Fruit fly (Drosophila melanogaster): ENCODE results near the gene ebd1.

ebd1 gene

DNA sequence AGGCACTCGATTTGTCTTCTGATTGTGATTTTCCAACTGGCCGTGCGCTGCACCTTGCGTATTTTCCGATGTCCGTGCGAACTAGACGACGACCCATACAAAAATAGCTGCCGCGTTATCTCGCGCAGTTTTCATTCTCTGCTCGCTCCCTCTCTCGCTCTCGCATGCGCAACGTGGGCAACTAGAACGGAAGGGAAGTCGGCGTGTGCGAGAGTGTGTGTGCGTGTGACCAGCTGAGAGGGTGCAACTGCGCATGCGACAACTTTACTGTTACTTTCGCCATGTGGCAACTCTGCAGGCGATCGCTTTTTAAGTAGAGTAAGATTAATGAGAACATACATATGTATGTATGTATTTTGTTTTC lies at the start of gene ebd1:
Gene ebd1 (minus strand): TSS at position 109 of the 364 bp plus-strand sequence.
- no peak for TF ChIP-seq gl (tag; optimal IDR thresholded peaks at IDR 0.05)
- peak; percentile 44; the same call in 2 of the 3 replicates for TF ChIP-seq CG4496 (GFP tag; IDR thresholded peaks at IDR 0.05)

DNA sequence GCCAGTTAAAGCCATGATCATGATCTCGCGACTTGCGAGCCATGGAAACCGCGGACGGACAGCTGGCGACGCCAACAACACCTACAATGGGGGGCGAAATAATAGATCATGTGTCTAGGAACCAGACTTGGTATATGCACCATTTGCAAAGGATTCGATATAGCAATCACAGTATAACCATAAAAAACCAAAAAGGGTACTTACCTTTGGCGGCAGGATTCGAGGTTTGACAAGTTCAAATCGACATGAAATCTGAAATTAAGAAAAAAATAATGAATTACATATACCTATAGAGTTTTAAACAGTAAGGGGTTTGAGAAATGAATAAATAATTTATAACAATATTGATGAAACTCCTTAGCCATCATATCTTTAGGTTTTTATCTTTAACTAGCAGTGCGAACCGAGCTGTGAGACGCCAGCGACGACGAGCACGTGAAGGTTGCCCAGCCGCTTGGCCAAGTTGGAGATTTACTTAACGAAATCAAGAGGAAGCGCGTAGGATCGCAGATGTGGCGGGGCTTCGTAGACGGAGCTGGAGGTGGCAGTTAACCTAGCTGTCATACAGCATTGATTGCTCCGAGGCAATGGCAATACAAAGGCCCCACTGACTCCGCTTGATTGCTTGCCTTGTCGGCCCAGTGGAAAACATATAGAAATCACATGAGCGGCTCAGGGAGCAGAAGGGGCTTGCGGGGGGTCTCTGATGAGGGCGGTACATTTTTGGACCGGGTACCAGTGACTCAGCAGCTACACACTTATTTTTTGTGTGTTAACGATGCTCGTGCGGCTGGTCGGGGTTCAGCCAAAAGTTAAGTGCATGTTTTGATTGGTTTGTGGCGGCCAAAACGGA lies 48.7 kb upstream of the ebd1 start:
- TF ChIP-seq CG9948 (tag; optimal IDR thresholded peaks at IDR 0.05) (peak; percentile 72), rn (GFP tag; IDR thresholded peaks at IDR 0.05) (no peak), Pif1B (GFP tag; optimal IDR thresholded peaks at IDR 0.05) (peak; percentile 66), CG10348 (GFP tag; IDR thresholded peaks at IDR 0.05) (0 out of 2 replicates have a peak, but pooled peaks have one; percentile 5), CG14655 (GFP tag; optimal IDR thresholded peaks at IDR 0.05) (peak; percentile 87), CG32121 (GFP tag; IDR thresholded peaks at IDR 0.05) (no peak), CG15710 (tag; optimal IDR thresholded peaks at IDR 0.05) (peak; percentile 89), CG13204 (GFP tag; optimal IDR thresholded peaks at IDR 0.05) (peak; percentile 40), CG8301 (tag; optimal IDR thresholded peaks at IDR 0.05) (peak; percentile 72), CG34367 (tag; optimal IDR thresholded peaks at IDR 0.05) (peak; percentile 77), CG8159 (tag; optimal IDR thresholded peaks at IDR 0.05) (peak; percentile 85), CG12605 (GFP tag; IDR thresholded peaks at IDR 0.05) (peak; percentile 36; the same call in 1 of the 2 replicates), D1 (tag; optimal IDR thresholded peaks at IDR 0.05) (peak; percentile 19), CG4496 (GFP tag; IDR thresholded peaks at IDR 0.05) (peak; percentile 24; the same call in 1 of the 3 replicates), Ets98B (GFP tag; IDR thresholded peaks at IDR 0.05) (no peak), EcR (GFP tag; optimal IDR thresholded peaks at IDR 0.05) (peak; percentile 76), Pif1A (GFP tag; optimal IDR thresholded peaks at IDR 0.05) (peak; percentile 54), gl (tag; optimal IDR thresholded peaks at IDR 0.05) (peak; percentile 23), Snoo (tag; optimal IDR thresholded peaks at IDR 0.05) (no peak), CG17806 (tag; optimal IDR thresholded peaks at IDR 0.05) (peak; percentile 63), fd96Ca (GFP tag; IDR thresholded peaks at IDR 0.05) (no peak; the same call in 2 of the 3 replicates)

DNA sequence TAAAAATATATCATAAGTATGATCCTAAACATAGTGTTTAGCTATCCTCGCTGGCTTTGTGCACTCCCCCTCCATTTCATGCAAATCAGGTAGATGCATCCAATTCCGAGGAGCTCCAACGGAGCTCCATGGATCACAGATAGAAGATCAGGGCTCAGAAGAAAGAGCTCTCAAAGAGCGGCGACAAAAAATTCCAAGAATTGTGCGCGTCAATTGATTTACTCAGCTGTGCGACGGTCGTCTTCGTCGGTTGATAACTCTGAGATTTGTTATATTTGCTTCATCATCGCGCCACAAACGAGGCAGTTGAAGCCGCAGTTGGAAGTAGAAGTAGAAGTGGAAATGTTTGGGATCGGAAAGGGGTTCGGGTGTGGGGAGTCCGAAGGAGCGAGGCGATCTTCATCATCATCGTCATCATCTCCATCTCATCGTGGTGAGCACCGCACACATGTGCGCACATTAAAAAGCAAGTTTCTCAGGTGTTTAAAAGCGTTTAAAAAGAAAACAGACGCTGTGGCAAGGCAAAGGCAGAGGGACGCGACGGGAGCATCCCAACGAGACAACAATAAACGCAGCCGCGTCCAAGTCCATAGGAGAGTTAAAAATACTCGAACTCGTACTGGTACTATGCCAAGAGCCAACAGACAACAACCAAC lies 48.0 kb upstream of the ebd1 start:
- TF ChIP-seq EcR (GFP tag; optimal IDR thresholded peaks at IDR 0.05) (peak; percentile 83), rn (GFP tag; IDR thresholded peaks at IDR 0.05) (no peak)

- peak; percentile 35; the same call in 1 of the 2 replicates for TF ChIP-seq CG12605 (GFP tag; IDR thresholded peaks at IDR 0.05)
- TF ChIP-seq CG9948 (tag; optimal IDR thresholded peaks at IDR 0.05): no peak
- TF ChIP-seq EcR (GFP tag; optimal IDR thresholded peaks at IDR 0.05): peak; percentile 42
- TF ChIP-seq D1 (tag; optimal IDR thresholded peaks at IDR 0.05): no peak
- no peak for TF ChIP-seq CG8159 (tag; optimal IDR thresholded peaks at IDR 0.05)
- TF ChIP-seq fd96Ca (GFP tag; IDR thresholded peaks at IDR 0.05): no peak
- TF ChIP-seq Pif1A (GFP tag; optimal IDR thresholded peaks at IDR 0.05): no peak
- 0 out of 3 replicates have a peak, but pooled peaks have one; percentile 21 for TF ChIP-seq CG4496 (GFP tag; IDR thresholded peaks at IDR 0.05)
Observed at dm6 chr3L:732290-732954, 47.1 kb upstream of the ebd1 start.

- TF ChIP-seq EcR (GFP tag; optimal IDR thresholded peaks at IDR 0.05) (no peak), CG17806 (tag; optimal IDR thresholded peaks at IDR 0.05) (peak; percentile 16), Snoo (tag; optimal IDR thresholded peaks at IDR 0.05) (peak; percentile 23), CG9948 (tag; optimal IDR thresholded peaks at IDR 0.05) (no peak), CG8159 (tag; optimal IDR thresholded peaks at IDR 0.05) (peak; percentile 50)
Observed at dm6 chr3L:731469-731868, 46.1 kb upstream of the ebd1 start.

- peak; percentile 0 for TF ChIP-seq CG9948 (tag; optimal IDR thresholded peaks at IDR 0.05)
- TF ChIP-seq Snoo (tag; optimal IDR thresholded peaks at IDR 0.05): peak; percentile 32
- TF ChIP-seq CG17806 (tag; optimal IDR thresholded peaks at IDR 0.05): peak; percentile 9
- no peak for TF ChIP-seq CG15710 (tag; optimal IDR thresholded peaks at IDR 0.05)
- TF ChIP-seq CG8159 (tag; optimal IDR thresholded peaks at IDR 0.05): no peak
Observed at dm6 chr3L:729345-729744, 44.0 kb upstream of the ebd1 start.

dm6 chr3L:728579-728978 lies 43.2 kb upstream of the ebd1 start:
- TF ChIP-seq CG8159 (tag; optimal IDR thresholded peaks at IDR 0.05): peak; percentile 13
- TF ChIP-seq Pif1A (GFP tag; optimal IDR thresholded peaks at IDR 0.05): no peak

All from whole organism, pupa.